Worm (Caenorhabditis elegans) whole organism, L3 larva: Measurements from ENCODE around the gene col-81.

ENCODE experiments used
- R02D3.7 ChIP-seq: fragments of 150-350 bp; optimal IDR thresholded peaks from 2 replicates; lab custom pipeline; 2014; ENCODE audit warnings: missing biosample characterization, missing genetic modification characterization
- aly-2 ChIP-seq: fragments of 150-350 bp; optimal IDR thresholded peaks from 2 replicates; lab custom pipeline; 2014; ENCODE audit warnings: missing biosample characterization, missing genetic modification characterization
- ama-1 ChIP-seq: fragments of 150-350 bp; optimal IDR thresholded peaks from 2 replicates; lab custom pipeline; 2018
- ceh-28 ChIP-seq: fragments of 150-350 bp; optimal IDR thresholded peaks from 2 replicates; lab custom pipeline; 2014; ENCODE audit warnings: missing biosample characterization, missing genetic modification reagents, missing genetic modification characterization
- ceh-9 ChIP-seq: sonication (generic microtip); optimal IDR thresholded peaks from 2 replicates; lab custom pipeline; 2018; ENCODE audit warnings: missing biosample characterization, missing genetic modification characterization
- daf-12 ChIP-seq: fragments of 150-350 bp; optimal IDR thresholded peaks from 2 replicates; lab custom pipeline; 2014; ENCODE audit warnings: missing biosample characterization, missing genetic modification reagents, missing genetic modification characterization
- egl-27 ChIP-seq: sonication (generic microtip); optimal IDR thresholded peaks from 4 replicates; lab custom pipeline; 2017; ENCODE audit warnings: missing biosample characterization, missing genetic modification reagents, missing genetic modification characterization
- egl-5 ChIP-seq: fragments of 150-350 bp; optimal IDR thresholded peaks from 2 replicates; lab custom pipeline; 2017; ENCODE audit warnings: missing biosample characterization, missing genetic modification reagents, missing genetic modification characterization, inconsistent platforms
- elt-1 ChIP-seq: fragments of 150-350 bp; optimal IDR thresholded peaks from 2 replicates; lab custom pipeline; 2014; ENCODE audit warnings: missing biosample characterization, missing genetic modification characterization
- elt-2 ChIP-seq: sonication (generic microtip); optimal IDR thresholded peaks from 2 replicates; lab custom pipeline; 2016; ENCODE audit warnings: missing genetic modification reagents, mild to moderate bottlenecking, missing genetic modification characterization, missing compliant biosample characterization
- elt-3 ChIP-seq, 3 experiments: fragments of 150-350 bp in 1 of 3; sonication (generic microtip) in 2 of 3; optimal IDR thresholded peaks; 2 replicates in 2 of 3; 4 replicates in 1 of 3; lab custom pipeline; 2014 to 2017; ENCODE audit warnings: missing biosample characterization in 3 of 3, missing genetic modification characterization in 3 of 3
- eor-1 ChIP-seq, 2 experiments: fragments of 150-350 bp; optimal IDR thresholded peaks; 2 replicates each; lab custom pipeline; 2014 to 2018; ENCODE audit warnings: missing biosample characterization in 2 of 2, missing genetic modification characterization in 2 of 2
- fkh-2 ChIP-seq: fragments of 150-350 bp; optimal IDR thresholded peaks from 2 replicates; lab custom pipeline; 2014; ENCODE audit warnings: missing biosample characterization, missing genetic modification reagents, missing genetic modification characterization
- fos-1 ChIP-seq: fragments of 150-350 bp; optimal IDR thresholded peaks from 2 replicates; lab custom pipeline; 2014; ENCODE audit warnings: missing biosample characterization, missing genetic modification characterization
- hmg-11 ChIP-seq: sonication (generic microtip); optimal IDR thresholded peaks from 2 replicates; lab custom pipeline; 2016; ENCODE audit warnings: missing genetic modification characterization, missing compliant biosample characterization
- jun-1 ChIP-seq: fragments of 150-350 bp; optimal IDR thresholded peaks from 2 replicates; lab custom pipeline; 2014; ENCODE audit warnings: missing biosample characterization, missing genetic modification reagents, missing genetic modification characterization
- lin-39 ChIP-seq: fragments of 150-350 bp; optimal IDR thresholded peaks from 2 replicates; lab custom pipeline; 2018; ENCODE audit warnings: missing biosample characterization, missing genetic modification reagents, missing genetic modification characterization
- lsy-12 ChIP-seq: sonication (generic microtip); optimal IDR thresholded peaks from 2 replicates; lab custom pipeline; 2016; ENCODE audit warnings: mild to moderate bottlenecking, missing genetic modification characterization, missing compliant biosample characterization
- mdl-1 ChIP-seq: fragments of 150-350 bp; optimal IDR thresholded peaks from 2 replicates; lab custom pipeline; 2014; ENCODE audit warnings: missing biosample characterization, missing genetic modification characterization
- nfya-1 ChIP-seq: sonication (generic microtip); optimal IDR thresholded peaks from 2 replicates; lab custom pipeline; 2017; ENCODE audit warnings: missing genetic modification characterization, mild to moderate bottlenecking, missing compliant biosample characterization, antibody characterized with exemption, moderate library complexity; ENCODE audit not compliant: insufficient read depth
- nhr-11 ChIP-seq: fragments of 150-350 bp; optimal IDR thresholded peaks from 2 replicates; lab custom pipeline; 2014; ENCODE audit warnings: missing biosample characterization, missing genetic modification characterization
- nhr-23 ChIP-seq: fragments of 150-350 bp; optimal IDR thresholded peaks from 2 replicates; lab custom pipeline; 2014; ENCODE audit warnings: missing biosample characterization, missing genetic modification reagents, missing genetic modification characterization
- nhr-25 ChIP-seq: sonication (generic microtip); optimal IDR thresholded peaks from 2 replicates; lab custom pipeline; 2017; ENCODE audit warnings: missing biosample characterization, missing genetic modification characterization
- nhr-28 ChIP-seq: fragments of 150-350 bp; optimal IDR thresholded peaks from 2 replicates; lab custom pipeline; 2014; ENCODE audit warnings: missing biosample characterization, missing genetic modification characterization
- nhr-67 ChIP-seq: fragments of 150-350 bp; optimal IDR thresholded peaks from 2 replicates; lab custom pipeline; 2014; ENCODE audit warnings: missing biosample characterization, missing genetic modification characterization
- nhr-77 ChIP-seq: fragments of 150-350 bp; optimal IDR thresholded peaks from 2 replicates; lab custom pipeline; 2014; ENCODE audit warnings: missing biosample characterization, missing genetic modification characterization
- pqm-1 ChIP-seq: fragments of 150-350 bp; optimal IDR thresholded peaks from 2 replicates; lab custom pipeline; 2017; ENCODE audit warnings: missing biosample characterization, missing genetic modification characterization, inconsistent platforms
- sea-2 ChIP-seq: fragments of 150-350 bp; sonication (generic microtip); optimal IDR thresholded peaks from 4 replicates; lab custom pipeline; 2014; ENCODE audit warnings: missing biosample characterization, missing genetic modification reagents, missing genetic modification characterization
- snpc-4 ChIP-seq: fragments of 150-350 bp; optimal IDR thresholded peaks from 2 replicates; lab custom pipeline; 2014; ENCODE audit warnings: missing biosample characterization, missing genetic modification characterization
- unc-39 ChIP-seq: sonication (generic microtip); optimal IDR thresholded peaks from 4 replicates; lab custom pipeline; 2017; ENCODE audit warnings: missing biosample characterization, missing genetic modification characterization
- zag-1 ChIP-seq: fragments of 150-350 bp; optimal IDR thresholded peaks from 2 replicates; lab custom pipeline; 2014; ENCODE audit warnings: missing biosample characterization, missing genetic modification characterization
- ztf-4 ChIP-seq: fragments of 150-350 bp; optimal IDR thresholded peaks from 2 replicates; lab custom pipeline; 2014; ENCODE audit warnings: missing biosample characterization, missing genetic modification characterization

col-81 gene

ce11 chrII:11049876-11050275, 36.3 kb upstream of the col-81 start, which contains the start of the genes sdhd-1 and ilkp-1 (continued):
- TF ChIP-seq ztf-4 (tag; lab: Kevin White, UChicago) (no peak), hmg-11 (tag; lab: Kevin White, UChicago) (peak; percentile 28), fos-1 (tag; lab: Kevin White, UChicago) (no peak), ama-1 (lab: Kevin White, UChicago) (no peak), sea-2 (no peak), jun-1 (tag; lab: Kevin White, UChicago) (no peak), eor-1 (tag; optimal IDR thresholded peaks at IDR 0.05; lab: Kevin White, UChicago) (no peak), ceh-28 (tag; lab: Kevin White, UChicago) (peak; percentile 0), nhr-28 (no peak)

- no peak for TF ChIP-seq mdl-1 (tag; lab: Kevin White, UChicago)
- TF ChIP-seq nfya-1 (tag; lab: Kevin White, UChicago): no peak
- TF ChIP-seq elt-2 (tag; lab: Kevin White, UChicago): no peak
- no peak for TF ChIP-seq lsy-12 (tag; lab: Kevin White, UChicago)
- TF ChIP-seq aly-2 (tag; lab: Kevin White, UChicago): no peak
- TF ChIP-seq nhr-77 (tag; lab: Kevin White, UChicago): no peak
- no peak for TF ChIP-seq elt-3 (tag; optimal IDR thresholded peaks at IDR 0.05; lab: Kevin White, UChicago)
Observed at ce11 chrII:11048930-11049329, 35.4 kb upstream of the col-81 start, which contains the start of gene F33A8.4. Gene F33A8.4, minus strand, starts transcription at chrII:11049030.

ce11 chrII:11045872-11046271, 32.3 kb upstream of the col-81 start, which contains the start of gene col-83:
Gene col-83, minus strand, starts transcription at chrII:11045972.
- no peak for TF ChIP-seq daf-12 (tag; lab: Kevin White, UChicago)
- no peak for TF ChIP-seq snpc-4 (tag; lab: Kevin White, UChicago)
- no peak for TF ChIP-seq egl-5 (tag; lab: Kevin White, UChicago)
- TF ChIP-seq lin-39 (tag; lab: Kevin White, UChicago): no peak
- TF ChIP-seq nhr-67 (tag; lab: Kevin White, UChicago): no peak
- no peak for TF ChIP-seq ceh-9 (tag; lab: Kevin White, UChicago)
- TF ChIP-seq nhr-77 (tag; lab: Kevin White, UChicago): no peak
- no peak for TF ChIP-seq aly-2 (tag; lab: Kevin White, UChicago)
- no peak for TF ChIP-seq mdl-1 (tag; lab: Kevin White, UChicago)
- no peak for TF ChIP-seq nhr-23 (tag; lab: Kevin White, UChicago)
- TF ChIP-seq elt-1 (tag; lab: Kevin White, UChicago): no peak
- TF ChIP-seq, all 47 proteins: peak for 0

- TF ChIP-seq nhr-28: no peak
- TF ChIP-seq unc-39 (tag; lab: Kevin White, UChicago): no peak
- no peak for TF ChIP-seq nhr-11
- TF ChIP-seq zag-1: no peak
- no peak for TF ChIP-seq nhr-23 (tag; lab: Kevin White, UChicago)
- no peak for TF ChIP-seq elt-3 (tag; optimal IDR thresholded peaks at IDR 0.05; lab: Kevin White, UChicago)
- no peak for TF ChIP-seq ceh-9 (tag; lab: Kevin White, UChicago)
- no peak for TF ChIP-seq fkh-2 (tag; lab: Kevin White, UChicago)
- no peak for TF ChIP-seq pqm-1 (tag; lab: Kevin White, UChicago)
- no peak for TF ChIP-seq R02D3.7 (tag; lab: Kevin White, UChicago)
- TF ChIP-seq nhr-25: no peak
Observed at ce11 chrII:11044193-11044568, 30.6 kb upstream of the col-81 start.

- TF ChIP-seq nhr-67 (tag; lab: Kevin White, UChicago) (no peak), egl-27 (tag; lab: Kevin White, UChicago) (no peak), elt-1 (tag; lab: Kevin White, UChicago) (peak; percentile 86), aly-2 (tag; lab: Kevin White, UChicago) (no peak), zag-1 (no peak), nhr-77 (tag; lab: Kevin White, UChicago) (no peak), nhr-23 (tag; lab: Kevin White, UChicago) (no peak)
Observed at ce11 chrII:11043546-11044192, 30.1 kb upstream of the col-81 start.
